Fruit fly (Drosophila melanogaster): ENCODE data around the gene ninaA.

Gene ninaA

DNA sequence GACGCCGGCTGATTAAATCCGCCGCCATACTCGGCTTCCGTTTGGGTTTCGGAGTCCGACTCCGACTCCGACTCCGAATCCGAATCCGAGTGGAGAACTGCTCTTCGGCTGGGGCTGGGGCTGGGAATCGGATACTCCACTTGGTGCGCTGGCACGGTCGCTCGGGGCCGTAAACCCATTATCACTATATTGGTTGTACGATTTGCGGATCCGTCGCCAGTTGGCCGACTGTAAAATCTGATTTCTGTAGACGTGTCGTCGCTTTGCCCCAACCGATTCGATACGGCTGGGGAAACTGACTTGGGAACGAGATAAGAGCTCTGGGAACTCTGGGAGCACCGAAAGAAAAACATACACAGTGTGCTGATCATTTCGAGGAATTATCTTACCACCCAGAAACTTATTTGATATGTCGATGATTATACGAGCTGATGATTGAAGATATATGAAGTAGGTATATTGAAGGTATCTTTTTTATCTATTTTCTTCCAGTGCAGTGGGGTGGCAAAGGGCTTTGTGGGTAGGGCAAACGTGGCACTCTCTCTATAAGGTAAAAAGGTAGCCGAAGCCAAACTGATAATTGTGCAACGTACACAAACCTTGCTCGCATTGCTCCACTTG, 19.1 kb upstream of the ninaA start (continued):
- TF ChIP-seq CG11085 (GFP tag; IDR thresholded peaks at IDR 0.05), result no peak
- no peak for TF ChIP-seq CG6791 (GFP tag; IDR thresholded peaks at IDR 0.05; ENCODE audit: partially characterized antibody)
- TF ChIP-seq CG33557 (GFP tag; optimal IDR thresholded peaks at IDR 0.05), result peak; percentile 4
- TF ChIP-seq HLH3B (GFP tag; IDR thresholded peaks at IDR 0.05), result peak; percentile 73
- TF ChIP-seq CG32772 (GFP tag; IDR thresholded peaks at IDR 0.05), result peak; percentile 51; the same call in 1 of the 2 replicates
- no peak for TF ChIP-seq CG13287 (GFP tag; IDR thresholded peaks at IDR 0.05; ENCODE audit: partially characterized antibody)
- TF ChIP-seq lmd (GFP tag; IDR thresholded peaks at IDR 0.05), result peak; percentile 44
- peak; percentile 29 for TF ChIP-seq CG9727 (GFP tag; optimal IDR thresholded peaks at IDR 0.05)
- peak; percentile 46; the same call in 1 of the 2 replicates for TF ChIP-seq CG32767 (GFP tag; IDR thresholded peaks at IDR 0.05)
- TF ChIP-seq eyg (GFP tag; optimal IDR thresholded peaks at IDR 0.05), result peak; percentile 20
- TF ChIP-seq Abd-B (GFP tag; optimal IDR thresholded peaks at IDR 0.05), result no peak
- peak; percentile 40 for TF ChIP-seq zf30C (GFP tag; optimal IDR thresholded peaks at IDR 0.05)
- no peak for TF ChIP-seq CG13775 (GFP tag; optimal IDR thresholded peaks at IDR 0.05)
- TF ChIP-seq CG31388 (GFP tag; optimal IDR thresholded peaks at IDR 0.05), result no peak
- TF ChIP-seq CG6813 (GFP tag; optimal IDR thresholded peaks at IDR 0.05), result peak; percentile 41
- TF ChIP-seq CG8478 (optimal IDR thresholded peaks at IDR 0.05), result no peak

- TF ChIP-seq CG17385 (GFP tag; optimal IDR thresholded peaks at IDR 0.05), result no peak
- no peak for TF ChIP-seq h (optimal IDR thresholded peaks at IDR 0.05)
- no peak for TF ChIP-seq tx (GFP tag; optimal IDR thresholded peaks at IDR 0.05)
These were observed 17.2 kb upstream of the ninaA start, which contains the start of gene CG13950 for dm6 chr2L:859897-860296. Gene CG13950, plus strand, starts transcription at chr2L:860197.

DNA sequence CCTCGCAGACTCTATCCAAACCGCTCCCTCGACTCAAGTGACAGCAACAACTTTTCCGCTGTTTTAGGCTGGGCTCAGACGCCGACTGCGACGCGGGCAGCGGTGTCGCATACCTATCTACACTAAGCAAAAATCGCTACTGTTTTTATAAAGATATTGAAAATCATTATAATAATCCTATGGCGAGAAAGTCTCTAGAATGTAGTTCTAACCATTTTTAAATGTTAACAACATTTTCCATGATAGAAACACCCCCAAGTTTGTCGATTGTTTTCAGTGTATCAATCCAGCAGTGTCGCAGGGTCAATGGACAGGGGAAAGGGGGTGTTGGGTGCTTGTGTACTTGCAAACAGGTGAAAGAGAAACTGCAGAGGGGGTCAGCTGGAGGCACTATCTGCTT, 11.3 kb upstream of the ninaA start:
- TF ChIP-seq lmd (GFP tag; IDR thresholded peaks at IDR 0.05) (peak; percentile 96), CG5180 (GFP tag; optimal IDR thresholded peaks at IDR 0.05) (peak; percentile 87), Atf6 (GFP tag; IDR thresholded peaks at IDR 0.05) (peak; percentile 95), Ets97D (GFP tag; optimal IDR thresholded peaks at IDR 0.05) (peak; percentile 88), CG3163 (GFP tag; optimal IDR thresholded peaks at IDR 0.05) (peak; percentile 70), CG6813 (GFP tag; optimal IDR thresholded peaks at IDR 0.05) (peak; percentile 96), sisA (GFP tag; IDR thresholded peaks at IDR 0.05) (peak; percentile 96), crol (GFP tag; IDR thresholded peaks at IDR 0.05) (peak; percentile 87), hth (optimal IDR thresholded peaks at IDR 0.05) (no peak), Bgb (GFP tag; IDR thresholded peaks at IDR 0.05; ENCODE audit: partially characterized antibody) (no peak), cg (GFP tag; optimal IDR thresholded peaks at IDR 0.05) (peak; percentile 16), bowl (GFP tag; IDR thresholded peaks at IDR 0.05) (peak; percentile 92), CG43689 (GFP tag; IDR thresholded peaks at IDR 0.05) (peak; percentile 91), Vsx1 (GFP tag; optimal IDR thresholded peaks at IDR 0.05) (peak; percentile 88), Doc2 (GFP tag; IDR thresholded peaks at IDR 0.05) (peak; percentile 73), Scr (GFP tag; IDR thresholded peaks at IDR 0.05; ENCODE audit: partially characterized antibody) (no peak), sc (optimal IDR thresholded peaks at IDR 0.05) (no peak), sc (GFP tag; optimal IDR thresholded peaks at IDR 0.05) (peak; percentile 90), yki (optimal IDR thresholded peaks at IDR 0.05) (no peak), aop (GFP tag; IDR thresholded peaks at IDR 0.05) (peak; percentile 92), da (GFP tag; optimal IDR thresholded peaks at IDR 0.05) (peak; percentile 82), CG6683 (GFP tag; optimal IDR thresholded peaks at IDR 0.05) (peak; percentile 88), chn (GFP tag; optimal IDR thresholded peaks at IDR 0.05) (peak; percentile 97), wdn (GFP tag; IDR thresholded peaks at IDR 0.05) (peak; percentile 93), CG8281 (tag; optimal IDR thresholded peaks at IDR 0.05) (peak; percentile 92), repo (GFP tag; optimal IDR thresholded peaks at IDR 0.05) (peak; percentile 95), pros (GFP tag; optimal IDR thresholded peaks at IDR 0.05) (peak; percentile 49), Max (GFP tag; optimal IDR thresholded peaks at IDR 0.05) (peak; percentile 96), br (optimal IDR thresholded peaks at IDR 0.05) (no peak), Asciz (GFP tag; optimal IDR thresholded peaks at IDR 0.05) (peak; percentile 95), CG13894 (tag; optimal IDR thresholded peaks at IDR 0.05) (peak; percentile 88), ems (GFP tag; optimal IDR thresholded peaks at IDR 0.05) (peak; percentile 91)

Measured in whole organism, embryonic.